Worm (Caenorhabditis elegans): ENCODE measurements around the gene hic-1.

DNA sequence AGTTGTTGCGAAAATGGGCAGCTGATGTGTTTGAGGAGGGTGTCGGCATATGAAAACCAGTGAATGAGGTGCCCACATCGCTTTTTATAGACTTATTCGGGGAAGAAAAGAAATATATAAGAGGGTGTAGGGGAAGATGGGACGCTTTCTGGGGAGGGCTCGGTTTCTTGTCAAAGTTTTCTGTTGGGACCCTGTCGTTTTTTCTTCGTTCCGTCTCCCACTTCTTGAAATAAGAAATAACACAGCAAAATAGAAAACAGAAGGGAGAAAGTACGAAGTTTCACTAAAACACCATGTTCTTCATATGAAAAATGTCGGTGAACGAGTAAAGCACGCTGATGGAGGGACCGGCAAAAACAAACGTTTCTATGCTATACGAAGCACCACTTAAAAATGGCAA, 29.0 kb downstream of the hic-1 start, which contains the start of gene dop-3:
- TF ChIP-seq aly-1 (tag; optimal IDR thresholded peaks at IDR 0.05) (no peak), tbx-11 (GFP tag; IDR thresholded peaks at IDR 0.05) (no peak), sea-1 (GFP tag; conservative IDR thresholded peaks at IDR 0.05) (no peak), ceh-36 (tag; optimal IDR thresholded peaks at IDR 0.05) (no peak), hmg-4 (GFP tag; optimal IDR thresholded peaks at IDR 0.05) (no peak), ama-1 (optimal IDR thresholded peaks at IDR 0.05) (no peak)
